Worm (Caenorhabditis elegans): Measurements from ENCODE around the gene sre-4.

sre-4 gene

DNA sequence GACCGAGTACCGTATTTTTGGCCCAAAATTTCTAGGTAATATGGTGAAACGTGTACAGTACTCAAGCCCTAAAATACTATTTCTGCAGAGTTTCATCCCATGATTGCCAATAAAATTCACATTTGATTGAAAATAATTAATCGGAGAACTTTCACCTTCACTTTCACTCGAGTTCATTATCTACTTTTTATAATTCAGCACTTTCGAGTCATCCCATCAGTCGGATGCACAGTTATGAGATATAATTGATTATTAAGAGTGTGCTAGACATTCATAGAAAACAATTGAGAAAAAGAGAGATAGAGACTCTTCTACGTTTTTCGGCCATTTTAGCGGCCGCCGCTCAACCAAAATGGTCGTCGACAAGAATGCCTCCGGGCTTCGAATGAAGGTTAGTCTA lies 18.1 kb upstream of the sre-4 start, which contains the start of gene fat-3:
fat-3 (plus strand) TSS at position 313 of the 400 bp plus-strand sequence.
- peak; percentile 46 for TF ChIP-seq ceh-28 (tag; optimal IDR thresholded peaks at IDR 0.05)
- TF ChIP-seq elt-2 (tag; optimal IDR thresholded peaks at IDR 0.05) = peak; percentile 78
- TF ChIP-seq unc-39 (tag; optimal IDR thresholded peaks at IDR 0.05) = no peak
- TF ChIP-seq pha-4 (tag; optimal IDR thresholded peaks at IDR 0.05) = peak; percentile 19
- TF ChIP-seq nhr-43 (tag; optimal IDR thresholded peaks at IDR 0.05; ENCODE audit: poor library complexity, severe bottlenecking) = peak; percentile 15
- TF ChIP-seq skn-1 (tag; optimal IDR thresholded peaks at IDR 0.05) = peak; percentile 9
- peak; percentile 63 for TF ChIP-seq pqm-1 (tag; optimal IDR thresholded peaks at IDR 0.05)
- TF ChIP-seq elt-1 (tag; optimal IDR thresholded peaks at IDR 0.05) = no peak

- TF ChIP-seq fos-1 (tag; optimal IDR thresholded peaks at IDR 0.05) (no peak), ama-1 (optimal IDR thresholded peaks at IDR 0.05) (peak; percentile 56), nfya-1 (tag; optimal IDR thresholded peaks at IDR 0.05; ENCODE audit: insufficient read depth) (no peak), pha-4 (tag; optimal IDR thresholded peaks at IDR 0.05) (peak; percentile 66), tbx-2 (tag; optimal IDR thresholded peaks at IDR 0.05) (no peak), elt-2 (tag; optimal IDR thresholded peaks at IDR 0.05) (peak; percentile 98), ceh-16 (tag; optimal IDR thresholded peaks at IDR 0.05) (no peak), jun-1 (tag; optimal IDR thresholded peaks at IDR 0.05) (peak; percentile 82), pqm-1 (tag; optimal IDR thresholded peaks at IDR 0.05) (peak; percentile 99)
These were observed 16.8 kb upstream of the sre-4 start for ce11 chrIV:9801418-9801817.

DNA sequence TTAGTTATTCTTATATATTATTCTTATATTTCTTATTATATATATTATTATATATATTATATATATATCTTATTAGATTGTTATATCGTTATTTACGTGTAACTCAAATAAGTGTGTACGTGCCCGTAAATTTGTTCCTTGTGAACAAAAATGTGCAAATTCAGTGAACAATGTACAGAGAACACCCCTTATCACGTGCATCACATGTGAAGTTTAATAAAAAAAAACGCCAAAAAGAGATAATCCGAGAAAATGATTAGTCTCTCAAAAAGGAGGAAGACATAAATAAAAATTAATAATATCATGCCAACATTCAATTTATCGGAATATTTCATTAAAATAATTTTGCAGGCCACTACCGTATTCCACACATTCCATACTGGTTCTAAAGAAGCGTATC lies 15.1 kb upstream of the sre-4 start:
- TF ChIP-seq pha-4 (tag; optimal IDR thresholded peaks at IDR 0.05) (peak; percentile 61), pqm-1 (tag; optimal IDR thresholded peaks at IDR 0.05) (peak; percentile 32), elt-2 (tag; optimal IDR thresholded peaks at IDR 0.05) (peak; percentile 72), nhr-237 (tag; optimal IDR thresholded peaks at IDR 0.05) (no peak)

DNA sequence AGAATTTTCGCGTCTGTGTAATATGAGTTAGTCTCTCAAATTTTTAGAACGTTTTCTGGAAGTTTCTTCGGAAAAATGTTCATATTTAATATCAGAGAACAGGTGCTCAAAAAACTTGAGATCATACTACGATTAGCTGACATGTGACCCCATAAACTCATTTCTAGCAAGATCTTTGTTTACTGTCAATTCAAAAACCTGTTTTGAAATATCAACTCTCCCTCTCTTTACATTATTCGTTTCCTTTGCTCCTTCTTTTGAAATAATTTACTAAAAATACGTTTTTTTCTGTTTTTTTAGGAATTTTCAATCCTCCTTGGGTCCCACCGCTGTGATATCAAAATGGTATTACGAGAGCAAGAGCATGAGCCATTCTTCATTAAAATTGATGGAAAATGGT lies 14.5 kb upstream of the sre-4 start, which contains the start of gene fat-4:
fat-4 (plus strand) TSS at position 301 of the 400 bp plus-strand sequence.
- TF ChIP-seq egl-27 (tag; optimal IDR thresholded peaks at IDR 0.05) (no peak), nhr-43 (tag; optimal IDR thresholded peaks at IDR 0.05; ENCODE audit: poor library complexity, severe bottlenecking) (no peak), unc-62 (GFP tag; optimal IDR thresholded peaks at IDR 0.05) (no peak)

DNA sequence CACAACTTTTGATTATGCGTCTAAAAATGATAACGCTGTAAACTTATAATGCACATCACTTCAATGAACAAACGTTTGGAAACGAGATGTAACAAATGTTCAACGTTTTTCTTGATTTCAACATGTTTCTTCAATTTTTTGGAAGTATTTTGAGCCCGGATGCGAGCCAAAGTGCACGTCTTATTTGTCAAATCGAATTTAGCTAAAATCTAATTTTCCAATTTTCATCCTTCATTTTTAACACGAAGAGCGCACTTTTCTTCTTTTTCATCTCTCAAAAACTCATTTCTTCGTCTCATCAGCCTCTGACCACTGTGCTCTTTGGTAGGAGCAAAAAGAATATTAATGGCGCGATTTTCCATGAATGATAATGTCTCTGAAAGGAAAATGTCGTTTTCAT lies 13.7 kb upstream of the sre-4 start:
- TF ChIP-seq elt-1 (tag; optimal IDR thresholded peaks at IDR 0.05) (no peak), elt-2 (tag; optimal IDR thresholded peaks at IDR 0.05) (peak; percentile 23), elt-3 (tag; optimal IDR thresholded peaks at IDR 0.05) (no peak), nhr-77 (tag; optimal IDR thresholded peaks at IDR 0.05) (no peak), nhr-23 (tag; optimal IDR thresholded peaks at IDR 0.05) (no peak), egl-5 (tag; optimal IDR thresholded peaks at IDR 0.05) (no peak)

- no peak for TF ChIP-seq elt-1 (tag; optimal IDR thresholded peaks at IDR 0.05)
- TF ChIP-seq pqm-1 (tag; optimal IDR thresholded peaks at IDR 0.05) = peak; percentile 59
- peak; percentile 69 for TF ChIP-seq elt-2 (tag; optimal IDR thresholded peaks at IDR 0.05)
- TF ChIP-seq lin-15B (tag; optimal IDR thresholded peaks at IDR 0.05) = peak; percentile 20
- TF ChIP-seq nhr-43 (tag; optimal IDR thresholded peaks at IDR 0.05; ENCODE audit: poor library complexity, severe bottlenecking) = peak; percentile 2
These were observed 12.9 kb upstream of the sre-4 start, which contains the start of gene T13F2.2 for ce11 chrIV:9797304-9798003. TSS of gene T13F2.2 (minus strand) at chrIV:9797354.

DNA sequence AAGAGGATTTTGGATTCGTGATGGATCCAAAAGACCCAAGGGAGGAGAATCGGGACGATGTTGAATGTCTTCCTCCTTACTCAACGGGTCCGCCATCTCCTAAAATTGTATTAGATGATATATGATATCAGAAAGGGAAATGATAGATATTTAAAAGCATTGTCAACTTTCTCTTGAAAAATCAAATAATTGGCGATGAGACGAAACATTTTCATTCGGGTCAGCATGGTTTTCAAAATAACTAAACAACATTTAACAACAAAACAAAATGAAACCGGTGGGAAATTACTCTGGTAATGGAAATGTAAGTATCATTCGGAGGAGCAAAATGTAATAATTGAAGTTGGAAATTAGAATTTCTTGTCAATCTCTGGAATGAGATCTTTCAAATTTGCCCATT lies 11.9 kb upstream of the sre-4 start, which contains the start of gene pis-1:
pis-1 (minus strand) TSS at position 101 of the 400 bp plus-strand sequence.
- TF ChIP-seq nhr-77 (tag; optimal IDR thresholded peaks at IDR 0.05) = no peak
- TF ChIP-seq ceh-82 (tag; optimal IDR thresholded peaks at IDR 0.05) = no peak
- no peak for TF ChIP-seq ama-1 (optimal IDR thresholded peaks at IDR 0.05)
- TF ChIP-seq ztf-4 (tag; optimal IDR thresholded peaks at IDR 0.05) = no peak
- TF ChIP-seq tbx-2 (tag; optimal IDR thresholded peaks at IDR 0.05) = no peak
- no peak for TF ChIP-seq sea-2 (GFP tag; optimal IDR thresholded peaks at IDR 0.05)
- TF ChIP-seq lsy-12 (tag; optimal IDR thresholded peaks at IDR 0.05) = no peak
- no peak for TF ChIP-seq mml-1 (tag; optimal IDR thresholded peaks at IDR 0.05)
- no peak for TF ChIP-seq ZK546.5 (tag; optimal IDR thresholded peaks at IDR 0.05)
- TF ChIP-seq ceh-28 (tag; optimal IDR thresholded peaks at IDR 0.05) = no peak
- no peak for TF ChIP-seq elt-2 (tag; optimal IDR thresholded peaks at IDR 0.05)
- no peak for TF ChIP-seq nhr-28 (tag; optimal IDR thresholded peaks at IDR 0.05)
- no peak for TF ChIP-seq egl-5 (tag; optimal IDR thresholded peaks at IDR 0.05)
- no peak for TF ChIP-seq ztf-11 (tag; optimal IDR thresholded peaks at IDR 0.05)
- TF ChIP-seq lin-39 (tag; optimal IDR thresholded peaks at IDR 0.05) = no peak
- no peak for TF ChIP-seq hmg-11 (tag; optimal IDR thresholded peaks at IDR 0.05)
- TF ChIP-seq nhr-43 (tag; optimal IDR thresholded peaks at IDR 0.05; ENCODE audit: poor library complexity, severe bottlenecking) = no peak
- TF ChIP-seq daf-12 (tag; optimal IDR thresholded peaks at IDR 0.05) = no peak
